Worm (Caenorhabditis elegans) whole organism, late embryonic: Measurements from ENCODE around the gene twk-13.
"Not testable (repeated sequence)": the region's sequence is repeated elsewhere in the genome, so short reads cannot be mapped to it uniquely, and the experiment has no call there.

Source experiments
- F13H6.1 ChIP-seq: sonication (generic microtip); optimal IDR thresholded peaks from 2 replicates; lab custom pipeline; 2016; ENCODE audit warnings: missing genetic modification characterization, missing compliant biosample characterization
- ama-1 ChIP-seq: fragments of 150-350 bp; optimal IDR thresholded peaks from 2 replicates; lab custom pipeline; 2014
- ceh-14 ChIP-seq: sonication (generic microtip); optimal IDR thresholded peaks from 2 replicates; lab custom pipeline; 2016; ENCODE audit warnings: missing genotype, missing genetic modification characterization, missing compliant biosample characterization
- ceh-19 ChIP-seq: fragments of 200-800 bp; sonication (Bioruptor generic); optimal IDR thresholded peaks from 2 replicates; lab custom pipeline; 2018; ENCODE audit warnings: mild to moderate bottlenecking, missing genetic modification characterization, missing compliant biosample characterization
- ceh-2 ChIP-seq: sonication (generic microtip); optimal IDR thresholded peaks from 2 replicates; lab custom pipeline; 2016; ENCODE audit warnings: missing genotype, missing genetic modification characterization, missing compliant biosample characterization
- ceh-22 ChIP-seq: sonication (generic microtip); optimal IDR thresholded peaks from 2 replicates; lab custom pipeline; 2017; ENCODE audit warnings: missing biosample characterization, missing genetic modification characterization
- ceh-30 ChIP-seq: fragments of 150-350 bp; optimal IDR thresholded peaks from 2 replicates; lab custom pipeline; 2014; ENCODE audit warnings: missing biosample characterization, missing genetic modification characterization
- ceh-34 ChIP-seq: sonication (generic microtip); optimal IDR thresholded peaks from 2 replicates; lab custom pipeline; 2016; ENCODE audit warnings: mild to moderate bottlenecking, missing genetic modification characterization, missing compliant biosample characterization
- ceh-45 ChIP-seq: fragments of 200-800 bp; sonication (Bioruptor generic); IDR thresholded peaks from 2 replicates; pipeline ENCODE4 v1.3.6; 2022; ENCODE audit warnings: missing genetic modification reagents, missing genetic modification characterization, missing compliant biosample characterization
- ceh-9 ChIP-seq: sonication (generic microtip); optimal IDR thresholded peaks from 2 replicates; lab custom pipeline; 2016; ENCODE audit warnings: mild to moderate bottlenecking, missing genetic modification characterization, inconsistent platforms, missing compliant biosample characterization
- che-1 ChIP-seq: sonication (generic microtip); optimal IDR thresholded peaks from 2 replicates; lab custom pipeline; 2016; ENCODE audit warnings: mild to moderate bottlenecking, missing genetic modification characterization, missing compliant biosample characterization
- elt-2 ChIP-seq: sonication (generic microtip); optimal IDR thresholded peaks from 2 replicates; lab custom pipeline; 2016; ENCODE audit warnings: missing genetic modification reagents, missing genetic modification characterization, missing compliant biosample characterization
- ets-4 ChIP-seq: sonication (generic microtip); optimal IDR thresholded peaks from 2 replicates; lab custom pipeline; 2016; ENCODE audit warnings: missing genetic modification characterization, missing compliant biosample characterization
- fax-1 ChIP-seq: sonication (generic microtip); optimal IDR thresholded peaks from 2 replicates; lab custom pipeline; 2016; ENCODE audit warnings: missing genotype, missing genetic modification characterization, missing compliant biosample characterization
- fkh-10 ChIP-seq: fragments of 150-350 bp; optimal IDR thresholded peaks from 2 replicates; lab custom pipeline; 2014; ENCODE audit warnings: missing biosample characterization, missing genetic modification reagents, missing genetic modification characterization
- hlh-13 ChIP-seq: fragments of 200-800 bp; sonication (Bioruptor generic); optimal IDR thresholded peaks from 2 replicates; lab custom pipeline; 2018; ENCODE audit warnings: mild to moderate bottlenecking, missing genetic modification characterization, missing compliant biosample characterization
- hlh-6 ChIP-seq: sonication (generic microtip); optimal IDR thresholded peaks from 2 replicates; lab custom pipeline; 2016; ENCODE audit warnings: missing genotype, missing genetic modification characterization, missing compliant biosample characterization
- hlh-8 ChIP-seq: sonication (generic microtip); optimal IDR thresholded peaks from 2 replicates; lab custom pipeline; 2016; ENCODE audit warnings: missing genotype, missing genetic modification characterization, missing compliant biosample characterization
- lim-6 ChIP-seq: sonication (generic microtip); optimal IDR thresholded peaks from 2 replicates; lab custom pipeline; 2016; ENCODE audit warnings: missing genetic modification characterization, missing compliant biosample characterization
- nfya-1 ChIP-seq: sonication (generic microtip); optimal IDR thresholded peaks from 2 replicates; lab custom pipeline; 2017; ENCODE audit warnings: missing genetic modification characterization, mild to moderate bottlenecking, missing compliant biosample characterization, antibody characterized with exemption, moderate library complexity
- nhr-232 ChIP-seq: sonication (generic microtip); optimal IDR thresholded peaks from 2 replicates; lab custom pipeline; 2016; ENCODE audit warnings: missing genetic modification characterization, missing compliant biosample characterization
- npax-4 ChIP-seq: sonication (generic microtip); optimal IDR thresholded peaks from 2 replicates; lab custom pipeline; 2016; ENCODE audit warnings: missing genetic modification characterization, missing compliant biosample characterization
- pag-3 ChIP-seq: sonication (generic microtip); optimal IDR thresholded peaks from 2 replicates; lab custom pipeline; 2016; ENCODE audit warnings: missing compliant biosample characterization, missing genetic modification characterization, borderline replicate concordance
- pha-2 ChIP-seq: sonication (generic microtip); optimal IDR thresholded peaks from 2 replicates; lab custom pipeline; 2017; ENCODE audit warnings: mild to moderate bottlenecking, missing genetic modification characterization, missing compliant biosample characterization
- ref-2 ChIP-seq: sonication (generic microtip); optimal IDR thresholded peaks from 2 replicates; lab custom pipeline; 2016; ENCODE audit warnings: missing genetic modification characterization, missing compliant biosample characterization
- rnt-1 ChIP-seq: sonication (generic microtip); optimal IDR thresholded peaks from 2 replicates; lab custom pipeline; 2016; ENCODE audit warnings: missing genetic modification characterization, missing compliant biosample characterization
- sdc-2 ChIP-seq: sonication (generic microtip); optimal IDR thresholded peaks from 2 replicates; lab custom pipeline; 2016; ENCODE audit warnings: missing genotype, missing genetic modification characterization, missing compliant biosample characterization
- syd-9 ChIP-seq: sonication (generic microtip); optimal IDR thresholded peaks from 2 replicates; lab custom pipeline; 2016; ENCODE audit warnings: mild to moderate bottlenecking, missing genetic modification characterization, moderate library complexity, missing compliant biosample characterization
- tbx-2 ChIP-seq: sonication (generic microtip); optimal IDR thresholded peaks from 2 replicates; lab custom pipeline; 2016; ENCODE audit warnings: missing genetic modification characterization, missing compliant biosample characterization
- tbx-7 ChIP-seq: sonication (generic microtip); optimal IDR thresholded peaks from 2 replicates; lab custom pipeline; 2016; ENCODE audit warnings: missing genotype, missing genetic modification characterization, missing compliant biosample characterization
- ttx-3 ChIP-seq: sonication (generic microtip); optimal IDR thresholded peaks from 2 replicates; lab custom pipeline; 2016; ENCODE audit warnings: missing genetic modification reagents, missing genetic modification characterization, missing compliant biosample characterization
- unc-42 ChIP-seq: sonication (generic microtip); optimal IDR thresholded peaks from 2 replicates; lab custom pipeline; 2016; ENCODE audit warnings: missing genotype, missing genetic modification characterization, missing compliant biosample characterization
- unc-86 ChIP-seq: sonication (generic microtip); optimal IDR thresholded peaks from 2 replicates; lab custom pipeline; 2016; ENCODE audit warnings: missing genetic modification characterization, missing compliant biosample characterization

twk-13 gene

ce11 chrV:12337894-12338293 lies at the start of gene twk-13:
TSS of gene twk-13 (minus strand) at chrV:12337994.
- TF ChIP-seq nfya-1 (no peak), ceh-2 (tag; lab: Kevin White, UChicago) (no peak), ceh-22 (tag; lab: Kevin White, UChicago) (no peak), lim-6 (tag; lab: Kevin White, UChicago) (no peak)

DNA sequence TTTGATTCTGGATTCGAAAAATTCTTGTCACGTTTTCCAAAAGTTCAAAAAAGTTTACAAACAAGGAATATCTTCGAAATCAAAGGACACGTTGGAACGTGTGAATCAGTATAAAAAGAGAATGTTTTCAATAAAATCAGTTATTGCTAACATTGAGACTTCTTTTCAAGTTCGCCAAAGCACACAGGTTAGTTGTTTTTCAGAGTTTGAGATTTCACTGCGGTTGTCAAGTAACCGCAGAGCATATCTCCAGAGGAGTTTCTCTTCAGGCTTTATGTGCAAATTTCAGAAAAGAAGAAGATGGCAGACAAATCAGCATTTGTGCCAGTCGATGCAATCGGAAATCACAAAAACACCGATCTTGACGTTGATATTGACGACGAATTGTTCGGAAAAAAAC lies 48.4 kb upstream of the twk-13 start, which contains the start of gene K01D12.15:
Gene K01D12.15, plus strand, starts transcription at position 301 of the 400 bp plus-strand sequence.
- no peak for TF ChIP-seq syd-9 (tag; lab: Kevin White, UChicago)
- no peak for TF ChIP-seq pha-2 (tag; lab: Kevin White, UChicago)
- TF ChIP-seq pag-3, result no peak
- no peak for TF ChIP-seq tbx-2 (tag; lab: Kevin White, UChicago)
- TF ChIP-seq fkh-10, result no peak

DNA sequence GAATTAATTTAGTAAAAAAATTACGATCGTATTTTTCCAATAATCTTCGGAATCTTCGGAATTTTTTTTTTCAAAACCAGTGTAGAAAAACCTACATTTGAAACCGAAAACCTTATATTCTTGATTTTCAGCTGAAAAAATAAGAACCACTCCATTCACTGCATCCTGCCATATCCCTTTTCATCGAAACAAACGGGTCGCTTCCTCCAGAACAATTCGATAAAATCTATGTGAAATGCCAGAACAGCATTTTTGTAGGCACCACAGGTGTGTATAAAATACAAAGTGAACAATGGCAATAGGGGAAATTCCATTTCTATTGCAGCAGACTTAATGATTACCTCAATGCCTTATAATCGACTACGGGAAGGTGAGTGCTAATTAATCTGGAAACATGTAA lies 39.5 kb upstream of the twk-13 start, which contains the start of gene K01D12.1:
Gene K01D12.1, plus strand, starts transcription at position 301 of the 400 bp plus-strand sequence.
- no peak for TF ChIP-seq syd-9 (tag; lab: Kevin White, UChicago)
- no peak for TF ChIP-seq tbx-7 (tag; lab: Kevin White, UChicago)
- TF ChIP-seq ceh-34, result no peak
- no peak for TF ChIP-seq ttx-3 (tag; lab: Kevin White, UChicago)

- TF ChIP-seq npax-4, nhr-232, ref-2 (tag; lab: Kevin White, UChicago): not testable (repeated sequence)
Observed at ce11 chrV:12374252-12374651, 36.5 kb upstream of the twk-13 start, which contains the start of gene F23H12.10. TSS of gene F23H12.10 (minus strand) at chrV:12374263.

DNA sequence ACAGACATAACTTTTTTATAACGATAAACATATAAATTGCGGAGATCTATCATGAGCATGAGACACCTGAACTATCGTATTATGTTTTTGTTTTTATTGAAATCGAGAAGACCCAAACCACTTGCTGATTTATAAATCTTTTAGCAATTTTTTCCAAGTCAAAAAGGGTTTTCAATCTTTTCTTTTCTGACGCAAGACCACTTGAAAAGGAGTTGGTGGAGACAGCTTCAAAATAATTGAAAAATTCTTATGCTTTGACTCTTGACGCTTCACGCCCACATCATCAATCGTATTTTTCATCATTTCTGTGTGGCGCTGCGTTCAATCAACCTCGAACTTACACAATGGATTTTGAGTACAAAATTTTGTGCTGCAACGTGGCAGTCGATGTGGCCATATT lies 33.6 kb upstream of the twk-13 start, which contains the start of gene F23H12.7:
Gene F23H12.7, plus strand, starts transcription at position 301 of the 400 bp plus-strand sequence.
- TF ChIP-seq fkh-10 (no peak), syd-9 (tag; lab: Kevin White, UChicago) (no peak), ceh-45 (no peak), F13H6.1 (tag; lab: Kevin White, UChicago) (no peak), ama-1 (lab: Kevin White, UChicago) (no peak), unc-42 (tag; lab: Kevin White, UChicago) (no peak), che-1 (tag; lab: Kevin White, UChicago) (no peak), ets-4 (tag; lab: Kevin White, UChicago) (no peak)

ce11 chrV:12369437-12369836 lies 31.6 kb upstream of the twk-13 start, which contains the start of gene gcy-13:
TSS of gene gcy-13 (minus strand) at chrV:12369537.
- TF ChIP-seq ceh-2 (tag; lab: Kevin White, UChicago) (no peak), hlh-6 (tag; lab: Kevin White, UChicago) (no peak), fkh-10 (no peak), ceh-14 (tag; lab: Kevin White, UChicago) (no peak), ceh-9 (tag; lab: Kevin White, UChicago) (no peak), pha-2 (tag; lab: Kevin White, UChicago) (no peak), ceh-30 (tag; lab: Kevin White, UChicago) (no peak), nhr-232 (tag; lab: Kevin White, UChicago) (no peak), sdc-2 (no peak), hlh-8 (tag; lab: Kevin White, UChicago) (no peak), ceh-19 (no peak), tbx-2 (tag; lab: Kevin White, UChicago) (no peak), hlh-13 (GFP tag; lab: Kevin White, UChicago) (no peak), fax-1 (no peak), rnt-1 (tag; lab: Kevin White, UChicago) (no peak), elt-2 (tag; lab: Kevin White, UChicago) (no peak), unc-86 (tag; lab: Kevin White, UChicago) (no peak)
